Worm (Caenorhabditis elegans): ENCODE data around the gene ZK1307.1.

DNA sequence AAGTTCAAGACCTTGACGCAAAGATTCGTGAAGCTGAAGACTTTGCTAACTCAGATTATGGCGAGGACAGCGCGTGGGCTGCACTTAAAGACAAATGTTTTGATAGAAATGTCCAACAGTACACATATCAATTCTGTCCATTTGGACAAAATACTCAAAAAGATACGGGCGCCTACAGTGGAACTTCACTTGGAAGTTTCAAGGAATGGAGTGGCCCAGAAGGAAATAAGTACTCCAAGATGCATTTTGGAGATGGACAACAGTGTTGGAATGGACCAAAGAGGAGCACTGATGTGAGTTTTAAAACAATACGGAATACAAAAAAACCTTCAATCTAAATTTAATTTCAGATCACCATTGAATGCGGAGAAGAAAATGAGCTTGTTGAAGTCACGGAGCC is 29.4 kb downstream of the ZK1307.1 start:
- TF ChIP-seq aly-2 (tag; optimal IDR thresholded peaks at IDR 0.05): no peak
- TF ChIP-seq elt-1 (tag; optimal IDR thresholded peaks at IDR 0.05): no peak
- TF ChIP-seq unc-62 (GFP tag; optimal IDR thresholded peaks at IDR 0.05): no peak
- no peak for TF ChIP-seq nhr-28 (tag; optimal IDR thresholded peaks at IDR 0.05)
- no peak for TF ChIP-seq nhr-237 (tag; optimal IDR thresholded peaks at IDR 0.05)
- no peak for TF ChIP-seq fos-1 (tag; optimal IDR thresholded peaks at IDR 0.05)
- TF ChIP-seq nhr-12 (tag; optimal IDR thresholded peaks at IDR 0.05): no peak
- TF ChIP-seq zag-1 (tag; optimal IDR thresholded peaks at IDR 0.05): no peak
- no peak for TF ChIP-seq ama-1 (optimal IDR thresholded peaks at IDR 0.05)
- no peak for TF ChIP-seq lin-15B (tag; optimal IDR thresholded peaks at IDR 0.05)
- no peak for TF ChIP-seq ztf-4 (tag; optimal IDR thresholded peaks at IDR 0.05)
- no peak for TF ChIP-seq ceh-28 (tag; optimal IDR thresholded peaks at IDR 0.05)

Data from whole organism, L3 larva.